Worm (Caenorhabditis elegans) whole organism, midembryonic: ENCODE measurements around the gene C44B7.7.

Experiments used
- T22C8.4 ChIP-seq: fragments of 200-800 bp; sonication (Bioruptor generic); IDR thresholded peaks from 2 replicates; pipeline ENCODE4 v1.3.6; 2022; ENCODE audit warnings: missing genetic modification characterization, missing compliant biosample characterization
- cog-1 ChIP-seq: sonication (generic microtip); optimal IDR thresholded peaks from 2 replicates; lab custom pipeline; 2016; ENCODE audit warnings: missing genetic modification characterization, missing compliant biosample characterization
- flt-1 ChIP-seq: fragments of 200-800 bp; sonication (Bioruptor generic); IDR thresholded peaks from 2 replicates; pipeline ENCODE4 v1.3.6; 2022; ENCODE audit warnings: missing genetic modification characterization, missing compliant biosample characterization
- med-1 ChIP-seq: sonication (generic microtip); optimal IDR thresholded peaks from 2 replicates; lab custom pipeline; 2017; ENCODE audit warnings: missing genetic modification characterization, mild to moderate bottlenecking, missing compliant biosample characterization, antibody characterized with exemption, missing genetic modification reagents; ENCODE audit not compliant: insufficient read depth
- ref-1 ChIP-seq: fragments of 200-800 bp; sonication (Bioruptor generic); conservative IDR thresholded peaks from 2 replicates; pipeline ENCODE4 v1.3.6; 2022; ENCODE audit warnings: missing genetic modification reagents, missing genetic modification characterization, missing compliant biosample characterization
- tab-1 ChIP-seq: fragments of 200-800 bp; sonication (Bioruptor generic); IDR thresholded peaks from 2 replicates; pipeline ENCODE4 v1.3.6; 2022; ENCODE audit warnings: missing genetic modification characterization, missing compliant biosample characterization

ce11 chrII:6913309-6913708 is 33.3 kb upstream of the C44B7.7 start, which contains the start of gene cyn-10:
- TF ChIP-seq ref-1 (GFP tag; lab: Robert Waterston, UW) = 0 out of 2 replicates have a peak, but pooled peaks have one; percentile 42
- TF ChIP-seq T22C8.4 (GFP tag; lab: Robert Waterston, UW) = no peak
- TF ChIP-seq tab-1 = no peak
- peak; percentile 92 for TF ChIP-seq flt-1 (GFP tag; lab: Robert Waterston, UW)
- peak; percentile 52 for TF ChIP-seq cog-1
- TF ChIP-seq med-1 (GFP tag; lab: Kevin White, UChicago) = no peak
